Worm (Caenorhabditis elegans) whole organism, young adult: ENCODE data around the gene egl-44.

ENCODE experiments used
- F39B2.1 ChIP-seq: fragments of 200-800 bp; sonication (Bioruptor generic); IDR thresholded peaks from 2 replicates; pipeline ENCODE4 v1.3.6; 2022; ENCODE audit warnings: missing genetic modification reagents, missing genetic modification characterization, missing compliant biosample characterization
- F52B5.7 ChIP-seq: sonication (generic microtip); optimal IDR thresholded peaks from 2 replicates; lab custom pipeline; 2016; ENCODE audit warnings: mild to moderate bottlenecking, missing genetic modification characterization, missing compliant biosample characterization
- F57A8.1 ChIP-seq: fragments of 200-800 bp; sonication (Bioruptor generic); optimal IDR thresholded peaks from 2 replicates; lab custom pipeline; 2018; ENCODE audit warnings: mild to moderate bottlenecking, missing genetic modification characterization, moderate library complexity, missing compliant biosample characterization
- K11D2.4 ChIP-seq: fragments of 200-800 bp; sonication (Bioruptor generic); IDR thresholded peaks from 2 replicates; pipeline ENCODE4 v1.3.6; 2022; ENCODE audit warnings: missing genetic modification reagents, missing genetic modification characterization, missing compliant biosample characterization
- Y53F4B.3 ChIP-seq: fragments of 200-800 bp; sonication (Bioruptor generic); IDR thresholded peaks from 2 replicates; pipeline ENCODE4 v1.3.6; 2022; ENCODE audit warnings: missing genetic modification reagents, missing genetic modification characterization, missing compliant biosample characterization
- aptf-3 ChIP-seq: fragments of 200-800 bp; sonication (Bioruptor generic); IDR thresholded peaks from 2 replicates; pipeline ENCODE4 v1.3.6; 2022; ENCODE audit warnings: missing genetic modification characterization, missing compliant biosample characterization
- athp-1 ChIP-seq: sonication (generic microtip); optimal IDR thresholded peaks from 2 replicates; lab custom pipeline; 2017; ENCODE audit warnings: mild to moderate bottlenecking, missing genetic modification characterization, missing compliant biosample characterization
- attf-6 ChIP-seq: fragments of 200-800 bp; sonication (Bioruptor generic); IDR thresholded peaks from 2 replicates; pipeline ENCODE4 v1.3.6; 2022; ENCODE audit warnings: missing genetic modification reagents, missing genetic modification characterization, missing compliant biosample characterization
- bed-1 ChIP-seq: fragments of 200-800 bp; sonication (Bioruptor generic); IDR thresholded peaks from 2 replicates; pipeline ENCODE4 v1.3.6; 2022; ENCODE audit warnings: missing genetic modification reagents, missing genetic modification characterization, missing compliant biosample characterization
- ccch-3 ChIP-seq: fragments of 200-800 bp; sonication (Bioruptor generic); optimal IDR thresholded peaks from 2 replicates; lab custom pipeline; 2018; ENCODE audit warnings: mild to moderate bottlenecking, missing genetic modification characterization, missing compliant biosample characterization
- cebp-1 ChIP-seq, 2 experiments: fragments of 200-800 bp in 1 of 2; sonication (Bioruptor generic) in 1 of 2; sonication (generic microtip) in 1 of 2; IDR thresholded peaks in 1 of 2; optimal IDR thresholded peaks in 1 of 2; 2 replicates each; pipeline versions ENCODE4 v1.3.6 to Lab custom; 2017 to 2022; ENCODE audit warnings: missing compliant biosample characterization in 2 of 2, missing genetic modification characterization in 2 of 2, mild to moderate bottlenecking in 1 of 2, missing genetic modification reagents in 1 of 2, moderate library complexity in 1 of 2
- ceh-100 ChIP-seq: fragments of 200-800 bp; sonication (Bioruptor generic); IDR thresholded peaks from 2 replicates; pipeline ENCODE4 v1.3.6; 2022; ENCODE audit warnings: missing genetic modification reagents, missing genetic modification characterization, missing compliant biosample characterization
- ceh-91 ChIP-seq: fragments of 200-800 bp; sonication (Bioruptor generic); IDR thresholded peaks from 2 replicates; pipeline ENCODE4 v1.3.6; 2022; ENCODE audit warnings: missing genetic modification reagents, missing genetic modification characterization, missing compliant biosample characterization
- dox-1 ChIP-seq: fragments of 200-800 bp; sonication (Bioruptor generic); IDR thresholded peaks from 2 replicates; pipeline ENCODE4 v1.3.6; 2022; ENCODE audit warnings: missing genetic modification reagents, missing genetic modification characterization, missing compliant biosample characterization
- dpff-1 ChIP-seq: sonication (generic microtip); optimal IDR thresholded peaks from 2 replicates; lab custom pipeline; 2017; ENCODE audit warnings: mild to moderate bottlenecking, missing genetic modification characterization, missing compliant biosample characterization
- egrh-3 ChIP-seq: fragments of 200-800 bp; sonication (Bioruptor generic); IDR thresholded peaks from 2 replicates; pipeline ENCODE4 v1.3.6; 2022; ENCODE audit warnings: missing genetic modification reagents, missing genetic modification characterization, missing compliant biosample characterization
- ets-4 ChIP-seq: fragments of 200-800 bp; sonication (Bioruptor generic); optimal IDR thresholded peaks from 2 replicates; lab custom pipeline; 2018; ENCODE audit warnings: mild to moderate bottlenecking, missing genetic modification characterization, missing compliant biosample characterization
- fkh-3 ChIP-seq: sonication (generic microtip); optimal IDR thresholded peaks from 2 replicates; lab custom pipeline; 2016; ENCODE audit warnings: mild to moderate bottlenecking, missing genetic modification characterization, missing compliant biosample characterization
- him-1 ChIP-seq: sonication (generic microtip); optimal IDR thresholded peaks from 2 replicates; lab custom pipeline; 2016; ENCODE audit warnings: missing genotype, missing genetic modification reagents, missing genetic modification characterization, missing compliant biosample characterization
- hmg-1.2 ChIP-seq: fragments of 200-800 bp; sonication (Bioruptor generic); IDR thresholded peaks from 2 replicates; pipeline ENCODE4 v1.3.6; 2022; ENCODE audit warnings: missing genetic modification reagents, missing genetic modification characterization, missing compliant biosample characterization
- hmg-20 ChIP-seq: fragments of 200-800 bp; sonication (Bioruptor generic); IDR thresholded peaks from 2 replicates; pipeline ENCODE4 v1.3.6; 2022; ENCODE audit warnings: missing genetic modification reagents, missing genetic modification characterization, missing compliant biosample characterization
- hsf-1 ChIP-seq: fragments of 200-800 bp; sonication (Bioruptor generic); IDR thresholded peaks from 2 replicates; pipeline ENCODE4 v1.3.6; 2022; ENCODE audit warnings: missing genetic modification reagents, missing genetic modification characterization, missing compliant biosample characterization
- lin-40 ChIP-seq: sonication (generic microtip); optimal IDR thresholded peaks from 2 replicates; lab custom pipeline; 2016; ENCODE audit warnings: missing genetic modification characterization, mild to moderate bottlenecking, missing compliant biosample characterization, missing genotype, missing genetic modification reagents
- lsl-1 ChIP-seq: fragments of 200-800 bp; sonication (Bioruptor generic); optimal IDR thresholded peaks from 2 replicates; lab custom pipeline; 2018; ENCODE audit warnings: mild to moderate bottlenecking, missing genetic modification characterization, moderate library complexity, missing compliant biosample characterization
- mcd-1 ChIP-seq: fragments of 200-800 bp; sonication (Bioruptor generic); IDR thresholded peaks from 2 replicates; pipeline ENCODE4 v1.3.6; 2022; ENCODE audit warnings: missing genetic modification reagents, missing genetic modification characterization, missing compliant biosample characterization
- nhr-27 ChIP-seq: fragments of 200-800 bp; sonication (Bioruptor generic); optimal IDR thresholded peaks from 2 replicates; lab custom pipeline; 2018; ENCODE audit warnings: mild to moderate bottlenecking, missing genetic modification characterization, moderate library complexity, missing compliant biosample characterization
- nhr-80 ChIP-seq: sonication (generic microtip); optimal IDR thresholded peaks from 2 replicates; lab custom pipeline; 2016; ENCODE audit warnings: missing genetic modification characterization, missing compliant biosample characterization
- rpc-1 ChIP-seq, 2 experiments: fragments of 150-350 bp in 1 of 2; sonication (generic microtip) in 1 of 2; optimal IDR thresholded peaks; 2 replicates each; lab custom pipeline; 2014 to 2018; ENCODE audit warnings: missing biosample characterization in 1 of 2, missing genetic modification characterization in 1 of 2, missing genetic modification reagents in 1 of 2, missing genotype in 1 of 2
- snpc-1.3 ChIP-seq: sonication (generic microtip); optimal IDR thresholded peaks from 2 replicates; lab custom pipeline; 2017; ENCODE audit warnings: missing genetic modification characterization, mild to moderate bottlenecking, missing compliant biosample characterization, antibody characterized with exemption, moderate library complexity, missing genotype, missing genetic modification reagents; ENCODE audit not compliant: insufficient read depth
- zfh-2 ChIP-seq: fragments of 200-800 bp; sonication (Bioruptor generic); conservative IDR thresholded peaks from 2 replicates; pipeline ENCODE4 v1.3.6; 2022; ENCODE audit warnings: missing genetic modification reagents, missing genetic modification characterization, missing compliant biosample characterization

The egl-44 gene

ce11 chrII:5896512-5896911 lies 32.1 kb upstream of the egl-44 start (continued):
- TF ChIP-seq ceh-100 (GFP tag; lab: Robert Waterston, UW) (no peak), hsf-1 (GFP tag; lab: Robert Waterston, UW) (no peak), dox-1 (no peak)

ce11 chrII:5899080-5899479 lies 29.5 kb upstream of the egl-44 start:
- TF ChIP-seq Y53F4B.3 (GFP tag; lab: Robert Waterston, UW) (no peak), zfh-2 (GFP tag; lab: Robert Waterston, UW) (peak; percentile 60), F39B2.1 (no peak)
- TF ChIP-seq, all 124 proteins: peak for 1

DNA sequence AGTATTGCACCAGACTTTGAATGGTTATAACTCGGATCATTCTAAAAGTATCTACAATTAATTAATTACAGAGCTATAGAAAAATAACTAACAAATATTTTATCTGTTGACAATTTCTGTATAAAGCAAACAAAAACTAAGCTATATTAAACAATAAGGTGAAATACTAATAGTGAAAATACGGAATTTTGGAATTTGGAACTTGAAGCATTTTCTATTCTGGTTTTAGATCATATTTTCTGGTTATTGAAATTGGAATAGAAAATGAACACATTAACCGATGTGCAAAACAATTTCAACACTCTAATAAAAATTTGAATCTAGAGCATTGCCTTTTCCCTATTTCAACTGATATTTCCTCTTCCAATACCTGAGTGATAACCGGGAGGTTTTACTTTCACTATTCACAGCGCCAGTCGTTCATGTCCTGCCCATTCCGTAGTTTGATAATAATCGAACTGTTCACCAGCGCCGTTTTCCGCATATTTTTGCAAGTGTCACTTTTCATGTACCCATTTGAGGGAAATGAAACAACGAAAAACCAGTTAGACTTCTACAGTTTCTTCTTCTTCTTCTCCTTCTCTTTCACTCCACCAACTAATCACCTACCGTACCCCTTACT lies 28.6 kb upstream of the egl-44 start:
- TF ChIP-seq bed-1 (GFP tag; lab: Robert Waterston, UW) (no peak), nhr-80 (tag; lab: Kevin White, UChicago) (peak; percentile 78)

DNA sequence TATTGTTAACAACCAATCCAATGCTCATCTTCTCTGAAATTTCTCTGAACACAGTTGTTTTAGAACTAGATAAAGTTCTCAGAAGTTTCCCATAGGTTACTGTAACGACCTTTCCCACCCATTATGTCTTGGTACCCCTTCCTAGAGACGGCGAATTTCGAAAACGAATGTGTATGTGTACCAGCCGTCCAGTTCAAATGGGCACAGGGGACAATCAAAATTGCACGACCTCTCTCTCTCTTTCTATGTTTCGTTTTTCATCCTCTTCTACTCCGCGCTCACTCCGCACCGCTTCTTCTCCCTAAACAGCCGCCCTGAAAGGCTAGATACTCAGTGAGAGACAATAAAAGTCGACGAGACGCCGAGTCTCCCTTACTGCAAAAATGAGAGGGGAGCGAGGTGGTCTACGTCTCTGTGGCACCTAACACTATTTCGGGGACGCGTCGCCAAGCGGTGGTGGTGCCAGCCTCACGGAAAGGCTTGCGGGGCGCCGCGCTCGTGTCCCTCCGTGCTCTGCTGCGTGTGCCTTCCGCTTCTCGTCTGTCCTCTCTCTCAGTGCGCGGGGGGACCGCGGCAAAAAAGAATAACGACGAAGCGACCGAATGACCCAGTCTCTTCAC lies 27.1 kb upstream of the egl-44 start:
- no peak for TF ChIP-seq cebp-1 (GFP tag; IDR thresholded peaks at IDR 0.05; lab: Robert Waterston, UW)
- TF ChIP-seq cebp-1 (tag; optimal IDR thresholded peaks at IDR 0.05; lab: Kevin White, UChicago): peak; percentile 51
- TF ChIP-seq ets-4 (GFP tag; lab: Kevin White, UChicago): no peak
- TF ChIP-seq him-1 (tag; lab: Kevin White, UChicago): no peak
- peak; percentile 13 for TF ChIP-seq lin-40
- peak; percentile 96 for TF ChIP-seq zfh-2 (GFP tag; lab: Robert Waterston, UW)
- TF ChIP-seq mcd-1 (GFP tag; lab: Robert Waterston, UW): peak; percentile 55
- peak; percentile 27; the same call in 1 of the 2 replicates for TF ChIP-seq hmg-1.2 (GFP tag; lab: Robert Waterston, UW)
- no peak for TF ChIP-seq snpc-1.3
- TF ChIP-seq attf-6 (GFP tag; lab: Robert Waterston, UW): no peak
- TF ChIP-seq dox-1: peak; percentile 38; the same call in 1 of the 2 replicates
- 0 out of 2 replicates have a peak, but pooled peaks have one; percentile 69 for TF ChIP-seq aptf-3 (GFP tag; lab: Robert Waterston, UW)
- TF ChIP-seq nhr-27: peak; percentile 18
- TF ChIP-seq hmg-20 (GFP tag; lab: Robert Waterston, UW): 0 out of 2 replicates have a peak, but pooled peaks have one; percentile 16
- TF ChIP-seq egrh-3 (GFP tag; lab: Robert Waterston, UW): peak; percentile 91

ce11 chrII:5902139-5902538 lies 26.5 kb upstream of the egl-44 start:
- TF ChIP-seq ccch-3 (no peak), nhr-80 (tag; lab: Kevin White, UChicago) (no peak), lsl-1 (GFP tag; lab: Kevin White, UChicago) (no peak), ceh-100 (GFP tag; lab: Robert Waterston, UW) (no peak), F57A8.1 (no peak), bed-1 (GFP tag; lab: Robert Waterston, UW) (no peak), F52B5.7 (tag; lab: Kevin White, UChicago) (no peak), rpc-1 (optimal IDR thresholded peaks at IDR 0.05; lab: Kevin White, UChicago) (no peak), rpc-1 (tag; optimal IDR thresholded peaks at IDR 0.05; lab: Kevin White, UChicago) (no peak), athp-1 (no peak), dpff-1 (tag; lab: Kevin White, UChicago) (no peak), fkh-3 (tag; lab: Kevin White, UChicago) (no peak), ceh-91 (GFP tag; lab: Robert Waterston, UW) (no peak), K11D2.4 (no peak)
